Worm (Caenorhabditis elegans) whole organism, late embryonic: Measurements from ENCODE around the gene fbxb-98.

Experiments used
- che-1 ChIP-seq: sonication (generic microtip); optimal IDR thresholded peaks from 2 replicates; lab custom pipeline; 2016; ENCODE audit warnings: mild to moderate bottlenecking, missing genetic modification characterization, missing compliant biosample characterization
- fkh-10 ChIP-seq: fragments of 150-350 bp; optimal IDR thresholded peaks from 2 replicates; lab custom pipeline; 2014; ENCODE audit warnings: missing biosample characterization, missing genetic modification reagents, missing genetic modification characterization
- hlh-30 ChIP-seq: sonication (generic microtip); optimal IDR thresholded peaks from 2 replicates; lab custom pipeline; 2017; ENCODE audit warnings: antibody characterized with exemption, missing genetic modification characterization, missing compliant biosample characterization; ENCODE audit not compliant: insufficient read depth
- pax-1 ChIP-seq: fragments of 150-350 bp; optimal IDR thresholded peaks from 2 replicates; lab custom pipeline; 2014; ENCODE audit warnings: missing biosample characterization, missing genetic modification characterization
- pha-2 ChIP-seq: sonication (generic microtip); optimal IDR thresholded peaks from 2 replicates; lab custom pipeline; 2017; ENCODE audit warnings: mild to moderate bottlenecking, missing genetic modification characterization, missing compliant biosample characterization

ce11 chrII:1864278-1864677 lies 1.8 kb downstream of the fbxb-98 start, which contains the start of gene C16C4.17:
- TF ChIP-seq hlh-30 (tag; lab: Kevin White, UChicago) (no peak), pax-1 (tag; lab: Kevin White, UChicago) (no peak), pha-2 (tag; lab: Kevin White, UChicago) (no peak), che-1 (tag; lab: Kevin White, UChicago) (no peak), fkh-10 (GFP tag; lab: Kevin White, UChicago) (no peak)
